Fruit fly (Drosophila melanogaster) whole organism, embryonic: Measurements from ENCODE around the gene CG33306.

Experiments used
- Abd-B ChIP-seq: fragments of 200-800 bp; sonication (Bioruptor generic); optimal IDR thresholded peaks from 2 replicates; lab custom pipeline; 2018; ENCODE audit warnings: missing biosample characterization, mild to moderate bottlenecking, missing genetic modification characterization, moderate library complexity
- Atf-2 ChIP-seq: fragments of 200-800 bp; sonication (Bioruptor generic); optimal IDR thresholded peaks from 2 replicates; lab custom pipeline; 2016; ENCODE audit warnings: missing biosample characterization, missing genetic modification characterization
- Atf6 ChIP-seq: fragments of 200-800 bp; sonication (Bioruptor generic); IDR thresholded peaks from 2 replicates; pipeline ENCODE4 v1.3.6; 2022; ENCODE audit warnings: missing biosample characterization, missing genetic modification characterization
- B-H1 ChIP-seq: fragments of 200-800 bp; sonication (Bioruptor generic); IDR thresholded peaks from 3 replicates; pipeline ENCODE4 v1.3.6; 2022; ENCODE audit warnings: missing biosample characterization, missing genetic modification characterization
- BtbVII ChIP-seq: fragments of 200-800 bp; sonication (Bioruptor generic); optimal IDR thresholded peaks from 3 replicates; lab custom pipeline; 2017; ENCODE audit warnings: missing biosample characterization, mild to moderate bottlenecking, missing genetic modification characterization
- C15 ChIP-seq: fragments of 200-800 bp; sonication (Bioruptor generic); IDR thresholded peaks from 3 replicates; pipeline ENCODE4 v1.3.6; 2022; ENCODE audit warnings: missing biosample characterization, missing genetic modification characterization
- CG10147 ChIP-seq: fragments of 200-800 bp; sonication (Bioruptor generic); optimal IDR thresholded peaks from 2 replicates; lab custom pipeline; 2019; ENCODE audit warnings: missing biosample characterization, mild to moderate bottlenecking, missing genetic modification characterization, moderate library complexity
- CG12236 ChIP-seq: fragments of 200-800 bp; sonication (Bioruptor generic); optimal IDR thresholded peaks from 2 replicates; lab custom pipeline; 2016; ENCODE audit warnings: missing biosample characterization, missing genetic modification characterization
- CG12744 ChIP-seq: fragments of 200-800 bp; sonication (Bioruptor generic); optimal IDR thresholded peaks from 2 replicates; lab custom pipeline; 2016; ENCODE audit warnings: missing biosample characterization, missing genetic modification characterization
- CG13894 ChIP-seq: fragments of 200-800 bp; sonication (Bioruptor generic); optimal IDR thresholded peaks from 3 replicates; lab custom pipeline; 2018; ENCODE audit warnings: missing biosample characterization, mild to moderate bottlenecking, missing genetic modification characterization, moderate library complexity
- CG15696 ChIP-seq: fragments of 200-800 bp; sonication (Bioruptor generic); optimal IDR thresholded peaks from 2 replicates; lab custom pipeline; 2019; ENCODE audit warnings: missing biosample characterization, mild to moderate bottlenecking, missing genetic modification characterization, moderate library complexity
- CG2199 ChIP-seq: fragments of 200-800 bp; sonication (Bioruptor generic); IDR thresholded peaks from 3 replicates; pipeline ENCODE4 v1.3.6; 2022; ENCODE audit warnings: missing biosample characterization, missing genetic modification characterization
- CG2875 ChIP-seq: fragments of 200-800 bp; sonication (Bioruptor generic); optimal IDR thresholded peaks from 2 replicates; lab custom pipeline; 2017; ENCODE audit warnings: missing biosample characterization, mild to moderate bottlenecking, missing genetic modification characterization, missing genetic modification reagents
- CG31365 ChIP-seq: fragments of 200-800 bp; sonication (Bioruptor generic); optimal IDR thresholded peaks from 2 replicates; lab custom pipeline; 2018; ENCODE audit warnings: missing biosample characterization, mild to moderate bottlenecking, missing genetic modification characterization
- CG3995 ChIP-seq: fragments of 200-800 bp; sonication (Bioruptor generic); optimal IDR thresholded peaks from 3 replicates; lab custom pipeline; 2016; ENCODE audit warnings: missing biosample characterization, missing genetic modification characterization
- CG42726 ChIP-seq: fragments of 200-800 bp; sonication (Bioruptor generic); IDR thresholded peaks from 2 replicates; pipeline ENCODE4 v1.3.6; 2022; ENCODE audit warnings: missing biosample characterization, missing genetic modification characterization; ENCODE audit not compliant: partially characterized antibody
- CG4617 ChIP-seq: fragments of 200-800 bp; sonication (Bioruptor generic); optimal IDR thresholded peaks from 3 replicates; lab custom pipeline; 2016; ENCODE audit warnings: missing biosample characterization, missing genetic modification characterization, borderline replicate concordance
- CG6175 ChIP-seq: fragments of 200-800 bp; sonication (Bioruptor generic); IDR thresholded peaks from 3 replicates; pipeline ENCODE4 v1.3.6; 2022; ENCODE audit warnings: missing biosample characterization, missing genetic modification characterization
- CG8281 ChIP-seq: fragments of 200-800 bp; sonication (Bioruptor generic); optimal IDR thresholded peaks from 2 replicates; lab custom pipeline; 2018; ENCODE audit warnings: missing biosample characterization, mild to moderate bottlenecking, missing genetic modification characterization, moderate library complexity
- CG9727 ChIP-seq: fragments of 200-800 bp; sonication (Bioruptor generic); optimal IDR thresholded peaks from 3 replicates; lab custom pipeline; 2017; ENCODE audit warnings: missing biosample characterization, mild to moderate bottlenecking, missing genetic modification characterization
- Elba2 ChIP-seq: fragments of 200-800 bp; sonication (Bioruptor generic); optimal IDR thresholded peaks from 3 replicates; lab custom pipeline; 2016; ENCODE audit warnings: missing biosample characterization, missing genetic modification characterization
- Ets65A ChIP-seq: fragments of 200-800 bp; sonication (Bioruptor generic); peaks from one replicate; lab custom pipeline; 2016; ENCODE audit warnings: missing biosample characterization, missing genetic modification characterization
- HmgD ChIP-seq: fragments of 200-800 bp; sonication (Bioruptor generic); optimal IDR thresholded peaks from 3 replicates; lab custom pipeline; 2016; ENCODE audit warnings: missing biosample characterization, missing genetic modification characterization
- Lim3 ChIP-seq: fragments of 200-800 bp; sonication (Bioruptor generic); IDR thresholded peaks from 2 replicates; pipeline ENCODE4 v1.3.6; 2022; ENCODE audit warnings: missing biosample characterization, missing genetic modification characterization
- Xrp1 ChIP-seq: fragments of 200-800 bp; sonication (Bioruptor generic); IDR thresholded peaks from 2 replicates; pipeline ENCODE4 v1.3.6; 2022; ENCODE audit warnings: missing biosample characterization, missing genetic modification characterization
- az2 ChIP-seq: fragments of 200-800 bp; sonication (Bioruptor generic); optimal IDR thresholded peaks from 3 replicates; lab custom pipeline; 2016; ENCODE audit warnings: missing biosample characterization, missing genetic modification characterization
- cg ChIP-seq: fragments of 200-800 bp; sonication (Bioruptor generic); optimal IDR thresholded peaks from 3 replicates; lab custom pipeline; 2019; ENCODE audit warnings: missing biosample characterization, mild to moderate bottlenecking, missing genetic modification characterization, moderate library complexity
- disco-r ChIP-seq: fragments of 200-800 bp; sonication (Bioruptor generic); optimal IDR thresholded peaks from 2 replicates; lab custom pipeline; 2016; ENCODE audit warnings: missing biosample characterization, missing genetic modification characterization
- en ChIP-seq: fragments of 200-800 bp; sonication (Bioruptor generic); optimal IDR thresholded peaks from 2 replicates; lab custom pipeline; 2016; ENCODE audit warnings: missing biosample characterization, missing genetic modification characterization
- esg ChIP-seq: fragments of 200-800 bp; sonication (Bioruptor generic); conservative IDR thresholded peaks from 2 replicates; pipeline ENCODE4 v1.3.6; 2022; ENCODE audit warnings: missing biosample characterization, missing genetic modification characterization
- fu2 ChIP-seq: fragments of 200-800 bp; sonication (Bioruptor generic); optimal IDR thresholded peaks from 2 replicates; lab custom pipeline; 2016; ENCODE audit warnings: missing biosample characterization, missing genetic modification characterization
- gcm2 ChIP-seq: fragments of 200-800 bp; sonication (Bioruptor generic); optimal IDR thresholded peaks from 2 replicates; lab custom pipeline; 2016; ENCODE audit warnings: missing biosample characterization, missing genetic modification characterization
- h ChIP-seq: fragments of >200 bp; optimal IDR thresholded peaks from 2 replicates; lab custom pipeline; 2017
- insv ChIP-seq, 2 experiments: fragments of 200-800 bp; sonication (Bioruptor generic); optimal IDR thresholded peaks; 3 replicates each; lab custom pipeline; 2016 to 2018; ENCODE audit warnings: missing biosample characterization in 2 of 2, missing genetic modification characterization in 2 of 2
- jumu ChIP-seq: fragments of 200-800 bp; sonication (Bioruptor generic); optimal IDR thresholded peaks from 3 replicates; lab custom pipeline; 2016; ENCODE audit warnings: missing biosample characterization, missing genetic modification characterization
- ken ChIP-seq: fragments of 200-800 bp; sonication (Bioruptor generic); IDR thresholded peaks from 3 replicates; pipeline ENCODE4 v1.3.6; 2022; ENCODE audit warnings: missing biosample characterization, missing genetic modification characterization
- lola ChIP-seq, 3 experiments: fragments of >200 bp in 2 of 3; fragments of 200-800 bp in 1 of 3; sonication (Bioruptor generic) in 1 of 3; optimal IDR thresholded peaks; 2 replicates each; lab custom pipeline; 2017 to 2019; ENCODE audit warnings: missing biosample characterization in 3 of 3, missing genetic modification characterization in 3 of 3, mild to moderate bottlenecking in 1 of 3, moderate library complexity in 1 of 3
- lov ChIP-seq, 2 experiments: fragments of 200-800 bp in 1 of 2; fragments of >200 bp in 1 of 2; sonication (Bioruptor generic) in 1 of 2; IDR thresholded peaks in 1 of 2; optimal IDR thresholded peaks in 1 of 2; 2 replicates in 1 of 2; 3 replicates in 1 of 2; pipeline versions ENCODE4 v1.3.6 to Lab custom; 2017 to 2022; ENCODE audit warnings: missing biosample characterization in 1 of 2, missing genetic modification characterization in 1 of 2
- maf-S ChIP-seq: fragments of 200-800 bp; sonication (Bioruptor generic); optimal IDR thresholded peaks from 2 replicates; lab custom pipeline; 2016; ENCODE audit warnings: missing biosample characterization, missing genetic modification characterization
- mirr ChIP-seq: fragments of 200-800 bp; sonication (Bioruptor generic); optimal IDR thresholded peaks from 3 replicates; lab custom pipeline; 2018; ENCODE audit warnings: missing biosample characterization, mild to moderate bottlenecking, missing genetic modification characterization
- oc ChIP-seq: fragments of 200-800 bp; sonication (Bioruptor generic); optimal IDR thresholded peaks from 2 replicates; lab custom pipeline; 2018; ENCODE audit warnings: missing biosample characterization, mild to moderate bottlenecking, missing genetic modification characterization, moderate library complexity
- prd ChIP-seq, 3 experiments: fragments of >200 bp in 2 of 3; fragments of 200-800 bp in 1 of 3; sonication (Bioruptor generic) in 1 of 3; optimal IDR thresholded peaks in 2 of 3; IDR thresholded peaks in 1 of 3; 2 replicates in 2 of 3; 3 replicates in 1 of 3; pipeline versions ENCODE4 v1.3.6 to Lab custom; 2017 to 2022; ENCODE audit warnings: missing biosample characterization in 1 of 3, missing genetic modification characterization in 1 of 3
- run ChIP-seq: fragments of 200-800 bp; sonication (Bioruptor generic); optimal IDR thresholded peaks from 3 replicates; lab custom pipeline; 2018; ENCODE audit warnings: missing biosample characterization, mild to moderate bottlenecking, missing genetic modification characterization
- shn ChIP-seq: fragments of 200-800 bp; sonication (Bioruptor generic); optimal IDR thresholded peaks from 3 replicates; lab custom pipeline; 2016; ENCODE audit warnings: missing biosample characterization, missing genetic modification characterization
- sqz ChIP-seq: fragments of 200-800 bp; sonication (Bioruptor generic); optimal IDR thresholded peaks from 3 replicates; lab custom pipeline; 2018; ENCODE audit warnings: missing biosample characterization, mild to moderate bottlenecking, missing genetic modification characterization
- tio ChIP-seq: fragments of 200-800 bp; sonication (Bioruptor generic); optimal IDR thresholded peaks from 2 replicates; lab custom pipeline; 2017; ENCODE audit warnings: missing biosample characterization, missing genetic modification characterization, inconsistent platforms
- usp ChIP-seq: fragments of >200 bp; optimal IDR thresholded peaks from 2 replicates; lab custom pipeline; 2017; ENCODE audit warnings: missing biosample characterization, missing genetic modification characterization
- zen2 ChIP-seq: fragments of 200-800 bp; sonication (Bioruptor generic); IDR thresholded peaks from 3 replicates; pipeline ENCODE4 v1.3.6; 2022; ENCODE audit warnings: missing biosample characterization, missing genetic modification characterization; ENCODE audit not compliant: partially characterized antibody

The CG33306 gene

DNA sequence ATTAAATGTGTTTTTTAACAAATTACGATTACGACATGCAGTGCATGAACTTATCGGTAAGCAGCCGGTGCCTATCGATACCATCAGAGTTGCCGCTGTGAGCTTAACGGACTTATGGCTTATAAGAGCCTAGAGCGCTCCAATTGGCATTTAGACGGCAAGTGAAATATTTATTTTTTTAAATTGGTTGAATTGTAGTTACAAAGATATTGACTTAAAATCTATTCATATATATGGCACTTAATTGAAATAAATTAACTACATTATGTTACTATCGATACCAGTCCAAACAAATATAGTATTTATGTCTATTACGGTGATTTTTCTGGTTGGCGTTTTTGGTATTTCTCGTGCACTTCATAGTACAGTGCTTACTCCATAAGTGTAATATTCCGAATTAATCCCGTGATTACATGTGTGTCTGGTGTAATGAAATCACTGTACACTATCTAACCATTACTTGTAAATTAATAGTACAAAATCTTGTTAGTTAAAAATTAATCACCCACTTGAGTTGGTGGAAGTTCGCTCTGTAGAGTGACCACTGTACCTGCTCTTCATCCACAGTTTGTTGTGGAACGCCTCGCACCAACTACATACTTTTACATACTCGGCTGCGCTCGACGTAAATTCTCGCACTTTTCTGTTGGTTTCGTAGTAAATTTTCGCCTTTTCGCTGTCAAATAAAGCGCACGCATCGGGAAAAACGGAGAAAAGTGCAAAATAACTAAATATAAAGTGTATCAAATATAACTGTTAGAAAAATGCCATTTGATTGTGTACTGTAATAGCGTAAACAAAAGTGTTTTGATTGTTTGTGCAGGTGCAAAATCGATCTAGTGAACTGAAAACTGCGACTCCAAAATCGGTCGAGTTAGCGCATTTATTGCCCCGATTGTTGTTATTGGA lies 8.3 kb downstream of the CG33306 start, which contains the start of the genes mRpS23 and CenG1A (continued):
- peak; percentile 100 for TF ChIP-seq CG4617
- peak; percentile 99 for TF ChIP-seq CG15696 (tag; lab: Kevin White, UChicago)
- TF ChIP-seq Xrp1, result peak; percentile 100
- peak; percentile 64 for TF ChIP-seq CG42726 (GFP tag; lab: Robert Waterston, UW)
- TF ChIP-seq B-H1 (GFP tag; lab: Robert Waterston, UW), result peak; percentile 100
- TF ChIP-seq disco-r (GFP tag; lab: Kevin White, UChicago), result peak; percentile 99
- peak; percentile 100 for TF ChIP-seq Ets65A
- TF ChIP-seq ken (GFP tag; lab: Robert Waterston, UW), result peak; percentile 100
- TF ChIP-seq zen2, result no peak; the same call in 2 of the 3 replicates
- TF ChIP-seq CG2199, result peak; percentile 100
- TF ChIP-seq oc (tag; lab: Kevin White, UChicago), result peak; percentile 100
- TF ChIP-seq CG10147, result peak; percentile 99
- peak; percentile 99 for TF ChIP-seq Lim3 (GFP tag; lab: Robert Waterston, UW)
- TF ChIP-seq sqz (GFP tag; lab: Kevin White, UChicago), result peak; percentile 99
- peak; percentile 100 for TF ChIP-seq run (tag; lab: Kevin White, UChicago)
- TF ChIP-seq CG13894 (tag; lab: Kevin White, UChicago), result peak; percentile 99
- TF ChIP-seq tio (GFP tag; lab: Kevin White, UChicago), result no peak
- TF ChIP-seq az2, result peak; percentile 100
- TF ChIP-seq jumu (GFP tag; lab: Kevin White, UChicago), result peak; percentile 100
- no peak for TF ChIP-seq lov (optimal IDR thresholded peaks at IDR 0.05; lab: Kevin White, UChicago)
- peak; percentile 100 for TF ChIP-seq lov (GFP tag; IDR thresholded peaks at IDR 0.05; lab: Robert Waterston, UW)
- TF ChIP-seq CG8281 (tag; lab: Kevin White, UChicago), result peak; percentile 96
- peak; percentile 99 for TF ChIP-seq CG9727 (GFP tag; lab: Kevin White, UChicago)
- TF ChIP-seq esg (GFP tag; lab: Robert Waterston, UW), result peak; percentile 100
- peak; percentile 95 for TF ChIP-seq CG3995 (GFP tag; lab: Kevin White, UChicago)
- TF ChIP-seq Elba2 (GFP tag; lab: Kevin White, UChicago), result peak; percentile 99
- peak; percentile 100 for TF ChIP-seq fu2 (GFP tag; lab: Kevin White, UChicago)
- peak; percentile 99 for TF ChIP-seq CG12236 (GFP tag; lab: Kevin White, UChicago)
- peak; percentile 100 for TF ChIP-seq maf-S
- TF ChIP-seq prd (optimal IDR thresholded peaks at IDR 0.05; lab: Kevin White, UChicago), result no peak
- TF ChIP-seq prd (GFP tag; IDR thresholded peaks at IDR 0.05; lab: Robert Waterston, UW), result peak; percentile 100
- peak; percentile 100 for TF ChIP-seq CG6175 (GFP tag; lab: Robert Waterston, UW)
- peak; percentile 100 for TF ChIP-seq C15 (GFP tag; lab: Robert Waterston, UW)
- TF ChIP-seq insv (GFP tag; optimal IDR thresholded peaks at IDR 0.05; lab: Kevin White, UChicago), result peak; percentile 73 to 89
- no peak for TF ChIP-seq h (lab: Kevin White, UChicago)
- TF ChIP-seq en, result peak; percentile 100
- TF ChIP-seq Atf-2 (GFP tag; lab: Kevin White, UChicago), result peak; percentile 100
- peak; percentile 97 for TF ChIP-seq CG31365 (tag; lab: Kevin White, UChicago)
- peak in 1 of 3 experiments; percentile 99 for TF ChIP-seq lola (GFP tag; optimal IDR thresholded peaks at IDR 0.05; lab: Kevin White, UChicago)
- peak; percentile 99 for TF ChIP-seq gcm2 (GFP tag; lab: Kevin White, UChicago)
- TF ChIP-seq HmgD, result peak; percentile 99
- peak; percentile 14 for TF ChIP-seq cg (GFP tag; lab: Kevin White, UChicago)
- peak; percentile 99 for TF ChIP-seq shn (GFP tag; lab: Kevin White, UChicago)
- TF ChIP-seq usp (GFP tag; lab: Kevin White, UChicago), result no peak
- TF ChIP-seq CG12744 (GFP tag; lab: Kevin White, UChicago), result peak; percentile 100
- TF ChIP-seq Abd-B (GFP tag; lab: Kevin White, UChicago), result peak; percentile 99
- TF ChIP-seq BtbVII (GFP tag; lab: Kevin White, UChicago), result peak; percentile 100
- TF ChIP-seq mirr (GFP tag; lab: Kevin White, UChicago), result peak; percentile 100
- peak; percentile 100 for TF ChIP-seq CG2875
- peak; percentile 100 for TF ChIP-seq Atf6 (GFP tag; lab: Robert Waterston, UW)
